Fruit fly (Drosophila melanogaster): ENCODE measurements around the gene CG17475.
A peak's percentile ranks its signal among the peaks of the same experiment; 100 is the strongest.

Gene CG17475

dm6 chr3R:17118917-17119378 is 11.3 kb downstream of the CG17475 start:
- TF ChIP-seq sv (GFP tag; optimal IDR thresholded peaks at IDR 0.05): no peak
- TF ChIP-seq rgr (GFP tag; optimal IDR thresholded peaks at IDR 0.05): no peak
- TF ChIP-seq CG9705 (GFP tag; optimal IDR thresholded peaks at IDR 0.05): no peak
- no peak for TF ChIP-seq Rel (GFP tag; optimal IDR thresholded peaks at IDR 0.05)
- TF ChIP-seq Rel (tag; optimal IDR thresholded peaks at IDR 0.05): peak; percentile 22
- no peak for TF ChIP-seq h (GFP tag; optimal IDR thresholded peaks at IDR 0.05)
- no peak for TF ChIP-seq dmrt93B (GFP tag; optimal IDR thresholded peaks at IDR 0.05)
- TF ChIP-seq sage (GFP tag; optimal IDR thresholded peaks at IDR 0.05): peak; percentile 73
- TF ChIP-seq brk (GFP tag; optimal IDR thresholded peaks at IDR 0.05): peak; percentile 38
- TF ChIP-seq Dif (GFP tag; optimal IDR thresholded peaks at IDR 0.05; ENCODE audit: partially characterized antibody): peak; percentile 59
- peak in 1 of 2 experiments; percentile 32 for TF ChIP-seq foxo (GFP tag; optimal IDR thresholded peaks at IDR 0.05)
- TF ChIP-seq dsf (GFP tag; optimal IDR thresholded peaks at IDR 0.05; ENCODE audit: borderline replicate concordance): no peak
- no peak for TF ChIP-seq Vsx2 (GFP tag; optimal IDR thresholded peaks at IDR 0.05; ENCODE audit: partially characterized antibody)
- peak; percentile 74 for TF ChIP-seq CrebA (GFP tag; optimal IDR thresholded peaks at IDR 0.05; ENCODE audit: borderline replicate concordance)
- TF ChIP-seq Dfd (GFP tag; optimal IDR thresholded peaks at IDR 0.05): no peak
- TF ChIP-seq CG32264 (GFP tag; optimal IDR thresholded peaks at IDR 0.05): peak; percentile 15
- peak; percentile 39 for TF ChIP-seq Sp1 (GFP tag; optimal IDR thresholded peaks at IDR 0.05)
- peak; percentile 45 for TF ChIP-seq Hr83 (GFP tag; optimal IDR thresholded peaks at IDR 0.05; ENCODE audit: poor library complexity, severe bottlenecking)
- TF ChIP-seq pan (optimal IDR thresholded peaks at IDR 0.05): no peak
- no peak for TF ChIP-seq fru (GFP tag; optimal IDR thresholded peaks at IDR 0.05)
- TF ChIP-seq GATAd (GFP tag; optimal IDR thresholded peaks at IDR 0.05): no peak
- TF ChIP-seq tai (GFP tag; optimal IDR thresholded peaks at IDR 0.05): no peak
- no peak for TF ChIP-seq usp (GFP tag; optimal IDR thresholded peaks at IDR 0.05)
- no peak for TF ChIP-seq Hnf4 (GFP tag; optimal IDR thresholded peaks at IDR 0.05)
- TF ChIP-seq Hr78 (GFP tag; optimal IDR thresholded peaks at IDR 0.05): no peak
- no peak for TF ChIP-seq psq (GFP tag; optimal IDR thresholded peaks at IDR 0.05)
- TF ChIP-seq br (GFP tag; optimal IDR thresholded peaks at IDR 0.05): peak; percentile 12
- no peak for TF ChIP-seq HLH106 (tag; optimal IDR thresholded peaks at IDR 0.05)
- no peak for TF ChIP-seq Mio (GFP tag; optimal IDR thresholded peaks at IDR 0.05)
- no peak for TF ChIP-seq Jra (GFP tag; optimal IDR thresholded peaks at IDR 0.05)
- no peak for TF ChIP-seq Myc (optimal IDR thresholded peaks at IDR 0.05)
- TF ChIP-seq dl (GFP tag; optimal IDR thresholded peaks at IDR 0.05; ENCODE audit: insufficient read depth in 1 of 2, partially characterized antibody in 2 of 2): peak; percentile 29 to 60
- TF ChIP-seq ey (GFP tag; optimal IDR thresholded peaks at IDR 0.05): no peak
- no peak for TF ChIP-seq woc (GFP tag; optimal IDR thresholded peaks at IDR 0.05)
- TF ChIP-seq jim (GFP tag; optimal IDR thresholded peaks at IDR 0.05): no peak
- no peak for TF ChIP-seq OdsH (GFP tag; optimal IDR thresholded peaks at IDR 0.05)
- no peak for TF ChIP-seq N (GFP tag; optimal IDR thresholded peaks at IDR 0.05)
- TF ChIP-seq lola (GFP tag; optimal IDR thresholded peaks at IDR 0.05): peak; percentile 45
- TF ChIP-seq Abd-B (GFP tag; optimal IDR thresholded peaks at IDR 0.05): no peak

- TF ChIP-seq Myc (optimal IDR thresholded peaks at IDR 0.05): no peak
- no peak for TF ChIP-seq Vsx2 (GFP tag; optimal IDR thresholded peaks at IDR 0.05; ENCODE audit: partially characterized antibody)
- TF ChIP-seq Rel (GFP tag; optimal IDR thresholded peaks at IDR 0.05): no peak
- peak; percentile 2 for TF ChIP-seq Rel (tag; optimal IDR thresholded peaks at IDR 0.05)
- no peak for TF ChIP-seq Dif (GFP tag; optimal IDR thresholded peaks at IDR 0.05; ENCODE audit: partially characterized antibody)
- peak; percentile 79 for TF ChIP-seq h (GFP tag; optimal IDR thresholded peaks at IDR 0.05)
- TF ChIP-seq psq (GFP tag; optimal IDR thresholded peaks at IDR 0.05): peak; percentile 84
- peak; percentile 52 for TF ChIP-seq rgr (GFP tag; optimal IDR thresholded peaks at IDR 0.05)
- no peak for TF ChIP-seq CrebA (GFP tag; optimal IDR thresholded peaks at IDR 0.05; ENCODE audit: borderline replicate concordance)
- no peak for TF ChIP-seq jim (GFP tag; optimal IDR thresholded peaks at IDR 0.05)
- no peak for TF ChIP-seq dl (GFP tag; optimal IDR thresholded peaks at IDR 0.05; ENCODE audit: insufficient read depth in 1 of 2, partially characterized antibody in 2 of 2)
- no peak for TF ChIP-seq sv (GFP tag; optimal IDR thresholded peaks at IDR 0.05)
- TF ChIP-seq Abd-B (GFP tag; optimal IDR thresholded peaks at IDR 0.05): no peak
- no peak for TF ChIP-seq lola (GFP tag; optimal IDR thresholded peaks at IDR 0.05)
- peak; percentile 64 for TF ChIP-seq fru (GFP tag; optimal IDR thresholded peaks at IDR 0.05)
- no peak for TF ChIP-seq usp (GFP tag; optimal IDR thresholded peaks at IDR 0.05)
- no peak for TF ChIP-seq pan (optimal IDR thresholded peaks at IDR 0.05)
- peak; percentile 77 for TF ChIP-seq HLH106 (tag; optimal IDR thresholded peaks at IDR 0.05)
- TF ChIP-seq brk (GFP tag; optimal IDR thresholded peaks at IDR 0.05): no peak
- peak; percentile 65 for TF ChIP-seq ey (GFP tag; optimal IDR thresholded peaks at IDR 0.05)
- TF ChIP-seq Mio (GFP tag; optimal IDR thresholded peaks at IDR 0.05): no peak
- no peak for TF ChIP-seq CG32264 (GFP tag; optimal IDR thresholded peaks at IDR 0.05)
- no peak for TF ChIP-seq Hr83 (GFP tag; optimal IDR thresholded peaks at IDR 0.05; ENCODE audit: poor library complexity, severe bottlenecking)
- TF ChIP-seq Dfd (GFP tag; optimal IDR thresholded peaks at IDR 0.05): no peak
- peak; percentile 72 for TF ChIP-seq Sp1 (GFP tag; optimal IDR thresholded peaks at IDR 0.05)
- no peak for TF ChIP-seq N (GFP tag; optimal IDR thresholded peaks at IDR 0.05)
- TF ChIP-seq dsf (GFP tag; optimal IDR thresholded peaks at IDR 0.05; ENCODE audit: borderline replicate concordance): no peak
- peak; percentile 8 for TF ChIP-seq sage (GFP tag; optimal IDR thresholded peaks at IDR 0.05)
- TF ChIP-seq dmrt93B (GFP tag; optimal IDR thresholded peaks at IDR 0.05): peak; percentile 40
- peak; percentile 55 for TF ChIP-seq br (GFP tag; optimal IDR thresholded peaks at IDR 0.05)
- TF ChIP-seq woc (GFP tag; optimal IDR thresholded peaks at IDR 0.05): peak; percentile 79
- peak; percentile 71 for TF ChIP-seq OdsH (GFP tag; optimal IDR thresholded peaks at IDR 0.05)
- no peak for TF ChIP-seq tai (GFP tag; optimal IDR thresholded peaks at IDR 0.05)
- TF ChIP-seq Hnf4 (GFP tag; optimal IDR thresholded peaks at IDR 0.05): peak; percentile 22
- TF ChIP-seq CG9705 (GFP tag; optimal IDR thresholded peaks at IDR 0.05): no peak
- no peak for TF ChIP-seq Hr78 (GFP tag; optimal IDR thresholded peaks at IDR 0.05)
- TF ChIP-seq Jra (GFP tag; optimal IDR thresholded peaks at IDR 0.05): no peak
- peak in 1 of 2 experiments; percentile 57 for TF ChIP-seq foxo (GFP tag; optimal IDR thresholded peaks at IDR 0.05)
- TF ChIP-seq GATAd (GFP tag; optimal IDR thresholded peaks at IDR 0.05): no peak
Observed at dm6 chr3R:17117607-17118327, 12.5 kb downstream of the CG17475 start.
